Fruit fly (Drosophila melanogaster): ENCODE measurements around the gene Bdp1.
A peak's percentile ranks its signal among the peaks of the same experiment; 100 is the strongest.

The Bdp1 gene

DNA sequence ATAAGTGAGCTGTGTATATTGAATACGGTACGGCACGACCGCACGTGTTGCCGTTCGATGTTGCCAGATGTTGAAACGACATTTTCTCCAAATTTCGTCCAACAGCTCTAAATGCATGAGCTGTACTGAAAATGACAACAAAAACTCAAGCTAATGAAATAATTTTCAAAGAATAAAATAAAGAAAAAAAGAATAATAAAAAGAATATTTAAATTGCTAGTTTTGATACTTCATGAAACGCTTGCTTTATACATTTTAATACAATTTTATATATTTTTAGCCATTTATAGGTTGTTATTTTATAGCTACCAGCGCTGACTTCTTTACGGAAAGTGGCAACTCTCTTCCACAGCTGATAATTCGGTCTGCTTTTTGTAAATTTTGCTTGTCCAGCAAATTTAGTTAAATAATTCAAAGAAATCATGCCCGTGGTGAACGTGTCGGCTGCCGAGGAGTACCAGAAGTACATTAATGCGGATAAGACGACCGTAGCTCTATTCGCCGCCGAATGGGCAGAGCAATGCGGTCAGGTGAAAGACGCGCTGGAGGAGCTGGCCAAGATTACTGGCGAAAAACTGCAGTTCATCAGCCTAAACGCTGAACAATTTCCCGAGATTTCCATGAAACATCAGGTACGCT lies 7.5 kb downstream of the Bdp1 start, which contains the start of the genes Nnp-1 and Grx3:
Gene Nnp-1, minus strand, starts transcription at position 81 of the 639 bp plus-strand sequence.
Gene Grx3, plus strand, starts transcription at position 339 of the 639 bp plus-strand sequence.
- no peak for TF ChIP-seq Mio (GFP tag; optimal IDR thresholded peaks at IDR 0.05)
- TF ChIP-seq Hr78 (GFP tag; optimal IDR thresholded peaks at IDR 0.05): no peak
- TF ChIP-seq Jra (GFP tag; optimal IDR thresholded peaks at IDR 0.05): no peak
- TF ChIP-seq dmrt93B (GFP tag; optimal IDR thresholded peaks at IDR 0.05): peak; percentile 53
- TF ChIP-seq psq (GFP tag; optimal IDR thresholded peaks at IDR 0.05): peak; percentile 48
- TF ChIP-seq CG9705 (GFP tag; optimal IDR thresholded peaks at IDR 0.05): peak; percentile 54
- peak; percentile 46 for TF ChIP-seq woc (GFP tag; optimal IDR thresholded peaks at IDR 0.05)
- peak; percentile 24 for TF ChIP-seq sv (GFP tag; optimal IDR thresholded peaks at IDR 0.05)
- peak; percentile 82 for TF ChIP-seq HLH106 (tag; optimal IDR thresholded peaks at IDR 0.05)
- TF ChIP-seq brk (GFP tag; optimal IDR thresholded peaks at IDR 0.05): peak; percentile 35
- peak; percentile 22 for TF ChIP-seq ey (GFP tag; optimal IDR thresholded peaks at IDR 0.05)
- no peak for TF ChIP-seq N (GFP tag; optimal IDR thresholded peaks at IDR 0.05)
- TF ChIP-seq h (GFP tag; optimal IDR thresholded peaks at IDR 0.05): peak; percentile 1
- peak in 1 of 2 experiments; percentile 62 for TF ChIP-seq foxo (GFP tag; optimal IDR thresholded peaks at IDR 0.05)
- peak; percentile 90 for TF ChIP-seq Myc (optimal IDR thresholded peaks at IDR 0.05)
- peak; percentile 20 for TF ChIP-seq OdsH (GFP tag; optimal IDR thresholded peaks at IDR 0.05)
- no peak for TF ChIP-seq Dif (GFP tag; optimal IDR thresholded peaks at IDR 0.05; ENCODE audit: partially characterized antibody)

DNA sequence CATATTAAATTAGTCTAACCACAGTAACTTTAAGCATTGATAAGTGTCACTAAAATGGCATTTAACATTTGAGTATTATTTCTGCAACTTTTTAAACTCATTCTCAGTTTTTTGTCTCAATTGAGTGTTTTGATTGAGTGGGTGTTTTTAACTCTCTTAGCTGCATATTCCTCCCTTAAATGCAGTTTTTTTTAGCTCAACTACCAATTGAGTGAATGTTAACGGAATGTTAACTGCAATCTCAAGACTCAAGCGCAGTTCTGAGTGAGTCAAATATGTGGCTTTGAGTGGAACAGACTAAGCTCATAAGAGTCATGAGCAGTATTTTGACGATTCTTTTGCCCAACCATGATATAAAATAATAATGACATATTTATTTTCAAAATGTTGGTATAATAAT lies 10.7 kb downstream of the Bdp1 start:
- TF ChIP-seq N (GFP tag; optimal IDR thresholded peaks at IDR 0.05) (no peak), Hr78 (GFP tag; optimal IDR thresholded peaks at IDR 0.05) (no peak), ey (GFP tag; optimal IDR thresholded peaks at IDR 0.05) (no peak), woc (GFP tag; optimal IDR thresholded peaks at IDR 0.05) (no peak), Dfd (GFP tag; optimal IDR thresholded peaks at IDR 0.05) (no peak), h (GFP tag; optimal IDR thresholded peaks at IDR 0.05) (no peak), Mio (GFP tag; optimal IDR thresholded peaks at IDR 0.05) (no peak), Sp1 (GFP tag; optimal IDR thresholded peaks at IDR 0.05) (no peak), Vsx2 (GFP tag; optimal IDR thresholded peaks at IDR 0.05; ENCODE audit: partially characterized antibody) (no peak), rgr (GFP tag; optimal IDR thresholded peaks at IDR 0.05) (no peak), OdsH (GFP tag; optimal IDR thresholded peaks at IDR 0.05) (no peak), fru (GFP tag; optimal IDR thresholded peaks at IDR 0.05) (no peak), CG32264 (GFP tag; optimal IDR thresholded peaks at IDR 0.05) (no peak), CrebA (GFP tag; optimal IDR thresholded peaks at IDR 0.05; ENCODE audit: borderline replicate concordance) (no peak), Dif (GFP tag; optimal IDR thresholded peaks at IDR 0.05; ENCODE audit: partially characterized antibody) (no peak)

DNA sequence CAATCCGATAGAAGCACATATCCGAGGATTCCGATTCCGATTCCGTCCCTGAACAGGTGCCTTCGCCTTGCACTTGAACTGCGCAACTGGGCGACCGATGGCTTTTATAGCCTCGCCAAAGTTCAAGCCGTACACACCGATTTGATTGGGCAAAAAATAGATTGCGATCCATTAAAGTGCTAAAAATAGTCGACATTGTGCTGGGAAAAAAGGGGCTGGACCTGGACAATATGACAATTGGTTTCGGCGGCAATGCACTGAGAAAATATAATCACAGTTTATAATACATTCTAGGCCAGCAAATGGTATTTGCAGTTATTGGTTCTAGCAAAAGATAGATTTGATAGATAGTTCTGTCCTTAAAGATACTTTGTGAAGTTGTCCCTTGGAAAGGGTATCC lies 12.2 kb downstream of the Bdp1 start, which contains the start of gene CG9377:
Gene CG9377, minus strand, starts transcription at position 101 of the 400 bp plus-strand sequence.
- TF ChIP-seq fru (GFP tag; optimal IDR thresholded peaks at IDR 0.05) (no peak), CG9705 (GFP tag; optimal IDR thresholded peaks at IDR 0.05) (no peak), Rel (GFP tag; optimal IDR thresholded peaks at IDR 0.05) (no peak), Rel (tag; optimal IDR thresholded peaks at IDR 0.05) (no peak), OdsH (GFP tag; optimal IDR thresholded peaks at IDR 0.05) (no peak), tai (GFP tag; optimal IDR thresholded peaks at IDR 0.05) (no peak), CG32264 (GFP tag; optimal IDR thresholded peaks at IDR 0.05) (no peak), rgr (GFP tag; optimal IDR thresholded peaks at IDR 0.05) (no peak), h (GFP tag; optimal IDR thresholded peaks at IDR 0.05) (no peak), sv (GFP tag; optimal IDR thresholded peaks at IDR 0.05) (no peak), brk (GFP tag; optimal IDR thresholded peaks at IDR 0.05) (no peak)

DNA sequence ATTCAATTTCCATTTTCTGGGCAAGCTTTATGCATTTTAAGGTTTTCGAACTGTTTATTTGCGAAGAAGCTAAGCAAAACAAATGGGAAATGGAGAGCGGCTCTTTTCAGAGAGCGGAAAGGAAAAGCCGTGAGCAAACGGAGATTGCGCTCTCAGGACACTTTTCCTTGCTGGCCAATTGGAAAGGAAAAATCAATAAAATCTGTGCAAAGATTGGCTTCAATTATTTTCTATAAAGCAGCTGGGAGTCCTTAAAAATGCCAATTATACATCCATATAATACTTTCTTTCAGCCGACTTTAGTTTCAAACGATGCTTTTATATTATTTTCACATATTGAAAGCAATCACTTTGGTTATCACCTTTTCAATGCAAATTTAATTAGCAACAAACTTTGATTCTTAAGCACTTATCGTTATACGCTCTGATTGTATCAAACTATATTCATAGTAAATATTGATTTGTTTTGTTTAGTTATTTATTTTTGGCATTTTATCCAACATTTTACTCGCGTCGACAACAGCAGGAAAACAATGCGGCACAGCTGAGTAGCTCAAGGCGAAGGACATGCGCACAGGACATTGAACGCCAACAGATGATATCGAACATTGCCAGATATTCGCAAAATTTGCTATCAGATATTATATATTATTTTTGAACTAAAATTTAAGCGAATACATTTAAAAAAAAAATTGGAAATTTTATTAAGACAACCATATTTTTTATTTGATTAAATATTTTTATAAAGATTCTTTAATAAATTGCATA lies 18.9 kb downstream of the Bdp1 start, which contains the start of gene CG9395:
Gene CG9395, minus strand, starts transcription at position 494 of the 768 bp plus-strand sequence.
- no peak for TF ChIP-seq OdsH (GFP tag; optimal IDR thresholded peaks at IDR 0.05)
- TF ChIP-seq sv (GFP tag; optimal IDR thresholded peaks at IDR 0.05): no peak
- no peak for TF ChIP-seq Abd-B (GFP tag; optimal IDR thresholded peaks at IDR 0.05)
- no peak for TF ChIP-seq woc (GFP tag; optimal IDR thresholded peaks at IDR 0.05)
- TF ChIP-seq Hr78 (GFP tag; optimal IDR thresholded peaks at IDR 0.05): no peak
- TF ChIP-seq CG9705 (GFP tag; optimal IDR thresholded peaks at IDR 0.05): no peak
- TF ChIP-seq CrebA (GFP tag; optimal IDR thresholded peaks at IDR 0.05; ENCODE audit: borderline replicate concordance): no peak
- TF ChIP-seq Mio (GFP tag; optimal IDR thresholded peaks at IDR 0.05): no peak
- TF ChIP-seq sage (GFP tag; optimal IDR thresholded peaks at IDR 0.05): no peak
- TF ChIP-seq dsf (GFP tag; optimal IDR thresholded peaks at IDR 0.05; ENCODE audit: borderline replicate concordance): no peak
- TF ChIP-seq Myc (optimal IDR thresholded peaks at IDR 0.05): no peak
- no peak for TF ChIP-seq N (GFP tag; optimal IDR thresholded peaks at IDR 0.05)
